Fruit fly (Drosophila melanogaster): ENCODE results near the gene Ttc1.
A peak's percentile ranks its signal among the peaks of the same experiment; 100 is the strongest.

Ttc1 gene

dm6 chr3R:16432665-16433065, 10.1 kb downstream of the Ttc1 start, which contains the start of gene Fntb (continued):
- peak; percentile 50; the same call in 1 of the 2 replicates for TF ChIP-seq CG13287 (GFP tag; IDR thresholded peaks at IDR 0.05; ENCODE audit: partially characterized antibody)
- TF ChIP-seq nerfin-1 (tag; optimal IDR thresholded peaks at IDR 0.05), result peak; percentile 66
- peak; percentile 35 for TF ChIP-seq lbe (GFP tag; optimal IDR thresholded peaks at IDR 0.05)
- TF ChIP-seq hkb (optimal IDR thresholded peaks at IDR 0.05), result no peak
- peak; percentile 65 for TF ChIP-seq hkb (GFP tag; IDR thresholded peaks at IDR 0.05)
- no peak for TF ChIP-seq fru (optimal IDR thresholded peaks at IDR 0.05)
- peak; percentile 13 for TF ChIP-seq CG6813 (GFP tag; optimal IDR thresholded peaks at IDR 0.05)
- TF ChIP-seq tgo (GFP tag; IDR thresholded peaks at IDR 0.05), result peak; percentile 76
- no peak for TF ChIP-seq h (optimal IDR thresholded peaks at IDR 0.05)
- TF ChIP-seq CG6272 (GFP tag; IDR thresholded peaks at IDR 0.05), result peak; percentile 52; the same call in 1 of the 2 replicates
- no peak for TF ChIP-seq CG10959 (GFP tag; IDR thresholded peaks at IDR 0.05)
- TF ChIP-seq CG4404 (GFP tag; IDR thresholded peaks at IDR 0.05), result no peak
- peak; percentile 51 for TF ChIP-seq HLH54F (GFP tag; optimal IDR thresholded peaks at IDR 0.05)
- TF ChIP-seq sob (GFP tag; IDR thresholded peaks at IDR 0.05), result peak; percentile 63
- TF ChIP-seq Hsf (GFP tag; optimal IDR thresholded peaks at IDR 0.05), result peak; percentile 66
- no peak for TF ChIP-seq sens-2 (GFP tag; IDR thresholded peaks at IDR 0.05)
- peak; percentile 74 for TF ChIP-seq Abd-B (GFP tag; optimal IDR thresholded peaks at IDR 0.05)
- TF ChIP-seq D (optimal IDR thresholded peaks at IDR 0.05), result no peak
- TF ChIP-seq D (GFP tag; optimal IDR thresholded peaks at IDR 0.05), result peak; percentile 57
- TF ChIP-seq CG5953 (GFP tag; IDR thresholded peaks at IDR 0.05), result no peak
- TF ChIP-seq kay (GFP tag; optimal IDR thresholded peaks at IDR 0.05), result peak; percentile 19
- peak; percentile 83 for TF ChIP-seq CG13424 (tag; optimal IDR thresholded peaks at IDR 0.05)
- TF ChIP-seq esg (GFP tag; conservative IDR thresholded peaks at IDR 0.05), result peak; percentile 41; the same call in 1 of the 2 replicates
- no peak for TF ChIP-seq disco-r (GFP tag; optimal IDR thresholded peaks at IDR 0.05)
- peak; percentile 31 for TF ChIP-seq BEAF-32 (GFP tag; optimal IDR thresholded peaks at IDR 0.05)
- TF ChIP-seq HLHmδ (GFP tag; optimal IDR thresholded peaks at IDR 0.05), result no peak
- TF ChIP-seq bab2 (GFP tag; optimal IDR thresholded peaks at IDR 0.05), result peak; percentile 10
- 0 out of 4 replicates have a peak, but pooled peaks have one; percentile 27 for TF ChIP-seq Dll (GFP tag; IDR thresholded peaks at IDR 0.05; ENCODE audit: partially characterized antibody)
- TF ChIP-seq CG12104 (GFP tag; optimal IDR thresholded peaks at IDR 0.05), result peak; percentile 40
- TF ChIP-seq fd3F (GFP tag; optimal IDR thresholded peaks at IDR 0.05), result peak; percentile 55
- TF ChIP-seq Hr3 (GFP tag; optimal IDR thresholded peaks at IDR 0.05), result peak; percentile 76
- peak; percentile 7 for TF ChIP-seq CG16863 (GFP tag; optimal IDR thresholded peaks at IDR 0.05)
- 0 out of 3 replicates have a peak, but pooled peaks have one; percentile 15 for TF ChIP-seq zfh1 (GFP tag; IDR thresholded peaks at IDR 0.05)
- peak; percentile 18 for TF ChIP-seq NC2β (GFP tag; optimal IDR thresholded peaks at IDR 0.05)
- TF ChIP-seq Ptx1 (GFP tag; IDR thresholded peaks at IDR 0.05), result peak; percentile 73
- 0 out of 2 replicates have a peak, but pooled peaks have one; percentile 35 for TF ChIP-seq ap (GFP tag; IDR thresholded peaks at IDR 0.05)
- peak; percentile 40 for TF ChIP-seq CG6765 (GFP tag; optimal IDR thresholded peaks at IDR 0.05)
- peak; percentile 79 for TF ChIP-seq nmo (GFP tag; optimal IDR thresholded peaks at IDR 0.05)
- peak; percentile 72 for TF ChIP-seq MBD-R2 (GFP tag; IDR thresholded peaks at IDR 0.05)
- TF ChIP-seq Mes4 (GFP tag; optimal IDR thresholded peaks at IDR 0.05), result no peak
- TF ChIP-seq Adf1 (GFP tag; IDR thresholded peaks at IDR 0.05), result no peak
- TF ChIP-seq Ada2b (GFP tag; IDR thresholded peaks at IDR 0.05), result 0 out of 2 replicates have a peak, but pooled peaks have one; percentile 20
- peak; percentile 46 for TF ChIP-seq scrt (GFP tag; optimal IDR thresholded peaks at IDR 0.05)
- TF ChIP-seq lola (GFP tag; optimal IDR thresholded peaks at IDR 0.05), result peak in 1 of 3 experiments; percentile 60
- TF ChIP-seq repo (GFP tag; optimal IDR thresholded peaks at IDR 0.05), result no peak
- TF ChIP-seq E2f2 (GFP tag; IDR thresholded peaks at IDR 0.05), result peak; percentile 52; the same call in 1 of the 2 replicates
- 0 out of 2 replicates have a peak, but pooled peaks have one; percentile 51 for TF ChIP-seq Awh (GFP tag; IDR thresholded peaks at IDR 0.05)
- no peak for TF ChIP-seq Lim3 (GFP tag; IDR thresholded peaks at IDR 0.05)
- peak; percentile 35; the same call in 1 of the 3 replicates for TF ChIP-seq CG34224 (GFP tag; IDR thresholded peaks at IDR 0.05; ENCODE audit: partially characterized antibody)
- peak; percentile 35 for TF ChIP-seq run (tag; optimal IDR thresholded peaks at IDR 0.05)
- TF ChIP-seq chif (GFP tag; optimal IDR thresholded peaks at IDR 0.05), result peak in 1 of 2 experiments; percentile 36
- 0 out of 2 replicates have a peak, but pooled peaks have one; percentile 44 for TF ChIP-seq HLH3B (GFP tag; IDR thresholded peaks at IDR 0.05)

Data from whole organism, embryonic.